Fruit fly (Drosophila melanogaster): ENCODE measurements around the gene CG31752.

- peak in 1 of 2 experiments; percentile 21 for TF ChIP-seq EcR (GFP tag; optimal IDR thresholded peaks at IDR 0.05)
- TF ChIP-seq usp (GFP tag; optimal IDR thresholded peaks at IDR 0.05) = no peak
These were observed 17.8 kb downstream of the CG31752 start, which contains the start of gene Ugt36D1 for dm6 chr2L:18823243-18823803.

Measured in whole organism.